Fruit fly (Drosophila melanogaster) whole organism, pupa: ENCODE data around the gene Stat92E.

Experiments
- CG10348 ChIP-seq: fragments of 200-800 bp; sonication (Bioruptor generic); IDR thresholded peaks from 2 replicates; pipeline ENCODE4 v1.3.6; 2022; ENCODE audit warnings: missing biosample characterization, missing genetic modification characterization
- CG12605 ChIP-seq: fragments of 200-800 bp; sonication (Bioruptor generic); IDR thresholded peaks from 2 replicates; pipeline ENCODE4 v1.3.6; 2022; ENCODE audit warnings: missing biosample characterization, missing genetic modification characterization
- CG13204 ChIP-seq: fragments of 200-800 bp; sonication (Bioruptor generic); optimal IDR thresholded peaks from 2 replicates; lab custom pipeline; 2018; ENCODE audit warnings: missing biosample characterization, mild to moderate bottlenecking, missing genetic modification characterization, moderate library complexity
- CG14655 ChIP-seq: fragments of 200-800 bp; sonication (Bioruptor generic); optimal IDR thresholded peaks from 3 replicates; lab custom pipeline; 2017; ENCODE audit warnings: mild to moderate bottlenecking, missing biosample characterization, missing genetic modification reagents, missing genetic modification characterization
- CG15710 ChIP-seq: fragments of 200-800 bp; sonication (Bioruptor generic); optimal IDR thresholded peaks from 2 replicates; lab custom pipeline; 2018; ENCODE audit warnings: missing biosample characterization, mild to moderate bottlenecking, missing genetic modification characterization, moderate library complexity
- CG17806 ChIP-seq: fragments of 200-800 bp; sonication (Bioruptor generic); optimal IDR thresholded peaks from 2 replicates; lab custom pipeline; 2018; ENCODE audit warnings: missing biosample characterization, mild to moderate bottlenecking, missing genetic modification characterization, moderate library complexity
- CG32121 ChIP-seq: fragments of 200-800 bp; sonication (Bioruptor generic); IDR thresholded peaks from 2 replicates; pipeline ENCODE4 v1.3.6; 2022; ENCODE audit warnings: missing biosample characterization, missing genetic modification characterization
- CG34367 ChIP-seq: fragments of 200-800 bp; sonication (Bioruptor generic); optimal IDR thresholded peaks from 2 replicates; lab custom pipeline; 2018; ENCODE audit warnings: missing biosample characterization, mild to moderate bottlenecking, missing genetic modification characterization
- CG4496 ChIP-seq: fragments of 200-800 bp; sonication (Bioruptor generic); IDR thresholded peaks from 3 replicates; pipeline ENCODE4 v1.3.6; 2022; ENCODE audit warnings: missing biosample characterization, missing genetic modification characterization
- CG8159 ChIP-seq: fragments of 200-800 bp; sonication (Bioruptor generic); optimal IDR thresholded peaks from 3 replicates; lab custom pipeline; 2018; ENCODE audit warnings: missing biosample characterization, mild to moderate bottlenecking, missing genetic modification characterization, moderate library complexity
- CG8301 ChIP-seq: fragments of 200-800 bp; sonication (Bioruptor generic); optimal IDR thresholded peaks from 2 replicates; lab custom pipeline; 2018; ENCODE audit warnings: missing biosample characterization, mild to moderate bottlenecking, missing genetic modification characterization
- CG9948 ChIP-seq: fragments of 200-800 bp; sonication (Bioruptor generic); optimal IDR thresholded peaks from 2 replicates; lab custom pipeline; 2018; ENCODE audit warnings: missing biosample characterization, mild to moderate bottlenecking, missing genetic modification characterization, moderate library complexity
- D1 ChIP-seq: fragments of 200-800 bp; sonication (Bioruptor generic); optimal IDR thresholded peaks from 2 replicates; lab custom pipeline; 2018; ENCODE audit warnings: missing biosample characterization, mild to moderate bottlenecking, missing genetic modification characterization, moderate library complexity
- EcR ChIP-seq: fragments of 200-800 bp; sonication (Bioruptor generic); optimal IDR thresholded peaks from 3 replicates; lab custom pipeline; 2019; ENCODE audit warnings: missing biosample characterization, missing genetic modification characterization, mild to moderate bottlenecking, moderate library complexity, missing genetic modification reagents
- Ets98B ChIP-seq: fragments of 200-800 bp; sonication (Bioruptor generic); IDR thresholded peaks from 2 replicates; pipeline ENCODE4 v1.3.6; 2022; ENCODE audit warnings: missing biosample characterization, missing genetic modification characterization
- Pif1A ChIP-seq: fragments of 200-800 bp; sonication (Bioruptor generic); optimal IDR thresholded peaks from 3 replicates; lab custom pipeline; 2016; ENCODE audit warnings: missing biosample characterization, missing genetic modification characterization
- Pif1B ChIP-seq: fragments of 200-800 bp; sonication (Bioruptor generic); optimal IDR thresholded peaks from 3 replicates; lab custom pipeline; 2016; ENCODE audit warnings: missing biosample characterization, missing genetic modification characterization
- Snoo ChIP-seq: fragments of 200-800 bp; sonication (Bioruptor generic); optimal IDR thresholded peaks from 3 replicates; lab custom pipeline; 2017; ENCODE audit warnings: missing biosample characterization, mild to moderate bottlenecking, missing genetic modification characterization, inconsistent platforms
- fd96Ca ChIP-seq: fragments of 200-800 bp; sonication (Bioruptor generic); IDR thresholded peaks from 3 replicates; pipeline ENCODE4 v1.3.6; 2022; ENCODE audit warnings: missing biosample characterization, missing genetic modification characterization
- gl ChIP-seq: fragments of 200-800 bp; sonication (Bioruptor generic); optimal IDR thresholded peaks from 2 replicates; lab custom pipeline; 2018; ENCODE audit warnings: missing biosample characterization, mild to moderate bottlenecking, missing genetic modification characterization
- rn ChIP-seq: fragments of 200-800 bp; sonication (Bioruptor generic); IDR thresholded peaks from 2 replicates; pipeline ENCODE4 v1.3.6; 2022; ENCODE audit warnings: missing biosample characterization, missing genetic modification characterization

The Stat92E gene

DNA sequence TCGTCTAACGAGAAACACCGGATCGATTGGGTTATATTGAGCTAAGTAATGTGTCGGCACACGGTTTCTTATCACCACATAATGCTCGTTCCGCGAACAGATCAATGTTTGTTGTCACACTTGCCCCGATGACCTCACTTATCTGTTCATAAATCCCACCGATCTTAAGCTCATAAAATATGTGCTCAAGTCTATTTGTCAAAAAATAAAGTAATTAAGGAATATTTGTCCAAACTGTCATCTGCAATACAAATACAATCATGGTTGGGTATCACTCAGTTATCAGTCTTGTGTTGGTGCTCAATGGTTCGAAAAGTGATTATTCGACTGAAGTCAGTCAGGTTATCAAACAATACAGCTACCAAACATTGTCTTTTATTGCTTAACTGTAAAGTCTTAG, 3.9 kb downstream of the Stat92E start:
- TF ChIP-seq CG13204 (GFP tag; lab: Kevin White, UChicago) (no peak), CG14655 (no peak), fd96Ca (no peak), CG9948 (tag; lab: Kevin White, UChicago) (no peak), Snoo (tag; lab: Kevin White, UChicago) (no peak), EcR (GFP tag; lab: Kevin White, UChicago) (no peak), CG8159 (tag; lab: Kevin White, UChicago) (no peak), CG34367 (tag; lab: Kevin White, UChicago) (no peak), rn (GFP tag; lab: Robert Waterston, UW) (no peak), CG8301 (tag; lab: Kevin White, UChicago) (no peak), CG4496 (GFP tag; lab: Robert Waterston, UW) (no peak), CG12605 (no peak), CG10348 (GFP tag; lab: Robert Waterston, UW) (no peak), D1 (no peak)

DNA sequence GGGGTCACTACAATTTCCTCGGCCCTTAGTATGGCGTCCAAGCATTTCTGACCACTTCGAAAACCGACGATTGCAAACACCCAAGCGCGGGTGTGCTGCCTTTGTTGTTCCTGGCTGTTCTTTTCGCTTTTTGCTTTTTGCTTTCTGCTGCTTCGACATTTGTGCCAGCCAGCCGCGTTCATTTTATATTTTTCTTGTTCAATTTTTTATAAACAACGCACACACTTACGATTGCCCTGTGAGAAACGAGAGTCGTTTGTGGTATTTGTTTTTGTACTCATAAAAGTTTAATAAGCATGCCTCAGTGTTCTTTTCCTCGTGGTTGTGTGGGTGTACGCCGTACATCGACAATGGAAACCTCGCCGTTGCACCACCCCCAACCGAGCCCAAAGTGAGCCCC, 4.4 kb downstream of the Stat92E start:
- TF ChIP-seq CG8159 (tag; lab: Kevin White, UChicago) (no peak), gl (peak; percentile 70), CG4496 (GFP tag; lab: Robert Waterston, UW) (peak; percentile 66), CG15710 (tag; lab: Kevin White, UChicago) (peak; percentile 42), CG9948 (tag; lab: Kevin White, UChicago) (no peak), CG8301 (tag; lab: Kevin White, UChicago) (no peak), CG12605 (peak; percentile 42; the same call in 1 of the 2 replicates), fd96Ca (0 out of 3 replicates have a peak, but pooled peaks have one; percentile 48), Pif1A (no peak), CG34367 (tag; lab: Kevin White, UChicago) (no peak), CG32121 (GFP tag; lab: Robert Waterston, UW) (no peak), EcR (GFP tag; lab: Kevin White, UChicago) (peak; percentile 17), Pif1B (GFP tag; lab: Kevin White, UChicago) (no peak), CG17806 (tag; lab: Kevin White, UChicago) (no peak), CG13204 (GFP tag; lab: Kevin White, UChicago) (peak; percentile 62), D1 (no peak), rn (GFP tag; lab: Robert Waterston, UW) (no peak), CG14655 (no peak), Ets98B (GFP tag; lab: Robert Waterston, UW) (no peak), CG10348 (GFP tag; lab: Robert Waterston, UW) (no peak), Snoo (tag; lab: Kevin White, UChicago) (no peak)

DNA sequence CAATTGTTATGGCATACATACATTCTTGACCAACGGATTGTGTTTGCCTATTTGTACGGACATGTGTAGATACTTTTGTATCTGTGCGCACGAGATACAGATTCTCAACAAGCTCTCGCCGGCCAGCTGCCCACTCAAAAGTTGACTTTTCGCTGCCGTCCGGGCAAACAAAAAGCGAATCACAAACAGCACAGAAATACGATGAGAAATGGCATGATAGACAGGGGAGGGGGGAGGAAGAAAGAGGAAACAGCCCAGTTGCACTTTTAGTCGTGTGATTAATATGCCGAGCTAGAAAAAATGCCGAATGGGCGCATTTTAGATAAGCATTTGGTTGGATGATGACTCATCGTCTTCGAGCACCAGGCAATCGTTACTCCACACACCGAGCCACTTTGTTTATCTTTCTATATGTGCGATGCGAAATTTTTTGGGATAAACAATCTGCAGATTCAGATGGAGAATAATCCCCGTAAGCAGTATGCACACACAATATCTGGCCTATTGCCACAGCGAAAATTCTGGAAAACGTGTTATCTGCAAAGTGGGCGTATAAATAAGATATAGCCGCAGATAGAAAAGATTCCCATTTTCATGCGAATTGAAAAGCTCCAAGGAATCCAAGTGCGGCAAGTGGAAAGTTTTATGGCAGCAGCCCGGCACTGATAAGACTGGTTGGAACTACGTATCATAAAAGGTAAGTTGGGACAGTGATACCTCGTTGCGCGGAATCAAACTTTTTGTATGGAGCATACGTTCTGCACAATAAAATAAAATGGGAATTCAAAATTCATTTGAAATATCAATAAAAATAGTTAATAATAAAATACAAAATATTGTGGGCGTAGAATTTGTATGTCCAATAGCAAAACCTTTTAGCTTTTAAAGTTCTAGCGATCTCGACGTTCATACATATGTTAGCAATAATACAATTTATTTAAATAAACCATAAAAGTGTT, 5.2 kb downstream of the Stat92E start:
- peak; percentile 18 for TF ChIP-seq CG14655
- no peak for TF ChIP-seq Pif1B (GFP tag; lab: Kevin White, UChicago)
- no peak for TF ChIP-seq EcR (GFP tag; lab: Kevin White, UChicago)
- peak; percentile 17 for TF ChIP-seq Pif1A
- 0 out of 3 replicates have a peak, but pooled peaks have one; percentile 6 for TF ChIP-seq CG4496 (GFP tag; lab: Robert Waterston, UW)
- TF ChIP-seq fd96Ca = 0 out of 3 replicates have a peak, but pooled peaks have one; percentile 20
- TF ChIP-seq, all 21 proteins: peak for 4

DNA sequence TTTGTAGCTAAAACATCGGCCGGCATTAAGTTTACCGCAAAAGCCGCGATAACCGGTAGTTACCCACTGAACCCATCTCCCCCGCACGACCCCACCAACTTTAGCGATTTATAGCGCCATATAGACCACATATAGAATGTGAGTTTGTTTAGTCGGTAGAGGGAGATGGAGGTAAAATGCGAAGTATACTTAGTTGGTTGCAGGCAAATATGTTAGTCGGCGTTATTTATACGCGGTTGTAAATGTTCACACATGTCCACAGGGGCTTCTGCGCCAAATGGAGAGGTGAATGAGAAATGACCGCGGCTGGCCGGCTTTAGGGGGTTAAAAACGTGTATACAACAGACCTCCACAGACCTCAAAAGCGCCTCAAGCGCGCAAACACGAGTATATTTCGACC, 6.4 kb downstream of the Stat92E start:
- TF ChIP-seq Ets98B (GFP tag; lab: Robert Waterston, UW) = peak; percentile 45; the same call in 1 of the 2 replicates
- no peak for TF ChIP-seq rn (GFP tag; lab: Robert Waterston, UW)
- TF ChIP-seq CG32121 (GFP tag; lab: Robert Waterston, UW) = peak; percentile 26; the same call in 1 of the 2 replicates
- TF ChIP-seq CG12605 = 0 out of 2 replicates have a peak, but pooled peaks have one; percentile 28
- peak; percentile 23; the same call in 1 of the 3 replicates for TF ChIP-seq fd96Ca
- TF ChIP-seq Pif1A = no peak
- TF ChIP-seq CG4496 (GFP tag; lab: Robert Waterston, UW) = 0 out of 3 replicates have a peak, but pooled peaks have one; percentile 40
- no peak for TF ChIP-seq CG15710 (tag; lab: Kevin White, UChicago)
- no peak for TF ChIP-seq CG34367 (tag; lab: Kevin White, UChicago)

DNA sequence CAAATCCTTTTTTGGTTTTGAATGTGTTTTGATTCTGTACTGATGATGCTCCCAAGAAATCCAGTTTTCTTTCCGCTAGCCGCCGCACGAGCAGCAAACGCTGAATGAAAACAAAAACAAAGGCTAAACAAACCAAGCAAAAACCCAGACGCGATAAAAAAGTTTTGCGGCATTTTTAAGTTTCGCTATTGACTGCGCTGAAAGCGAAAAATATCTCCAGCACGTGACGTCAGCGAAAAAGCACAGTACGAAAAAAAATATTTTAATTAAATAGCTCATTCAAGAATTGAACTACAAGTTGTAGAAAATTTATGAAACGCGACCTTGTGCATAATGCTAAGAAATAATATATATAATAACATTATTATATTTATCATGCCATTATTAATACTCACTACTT, 7.2 kb downstream of the Stat92E start:
- TF ChIP-seq CG12605 (no peak), Pif1A (no peak), CG9948 (tag; lab: Kevin White, UChicago) (no peak), rn (GFP tag; lab: Robert Waterston, UW) (no peak), fd96Ca (no peak), CG13204 (GFP tag; lab: Kevin White, UChicago) (no peak), D1 (no peak)

DNA sequence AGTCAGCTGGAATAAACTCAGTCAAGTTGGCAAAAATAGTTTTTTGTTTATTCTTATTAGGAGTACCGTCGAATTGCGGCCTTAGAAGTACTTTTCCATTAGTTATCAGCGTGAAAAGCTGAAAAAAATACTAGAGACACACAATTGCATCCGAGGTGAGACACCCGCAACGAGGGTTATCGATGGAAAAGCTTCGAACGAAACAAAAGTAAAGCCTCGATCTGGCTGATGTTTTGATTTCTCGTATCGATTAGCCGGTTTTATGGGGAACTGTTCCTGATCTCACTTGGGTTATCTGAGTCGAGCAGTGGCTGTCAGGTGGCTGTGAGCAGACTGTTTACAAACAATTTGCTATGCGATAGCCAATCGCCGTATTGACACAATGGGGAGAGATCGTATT, 8.4 kb downstream of the Stat92E start:
- TF ChIP-seq EcR (GFP tag; lab: Kevin White, UChicago) (no peak), CG12605 (no peak), CG13204 (GFP tag; lab: Kevin White, UChicago) (no peak), gl (no peak), CG10348 (GFP tag; lab: Robert Waterston, UW) (no peak), rn (GFP tag; lab: Robert Waterston, UW) (no peak), CG34367 (tag; lab: Kevin White, UChicago) (no peak), CG32121 (GFP tag; lab: Robert Waterston, UW) (no peak), Pif1B (GFP tag; lab: Kevin White, UChicago) (no peak), CG9948 (tag; lab: Kevin White, UChicago) (no peak)
